Fruit fly (Drosophila melanogaster): ENCODE data around the gene CG15695.

The CG15695 gene

dm6 chr3R:20818689-20819088 lies 23.3 kb upstream of the CG15695 start, which contains the start of gene CG17270:
TSS of gene CG17270 (minus strand) at chr3R:20818929.
- TF ChIP-seq row (GFP tag; IDR thresholded peaks at IDR 0.05) (peak; percentile 50; the same call in 1 of the 3 replicates), CG15514 (GFP tag; optimal IDR thresholded peaks at IDR 0.05) (peak; percentile 32), wdn (GFP tag; IDR thresholded peaks at IDR 0.05) (no peak), hkb (optimal IDR thresholded peaks at IDR 0.05) (no peak), hkb (GFP tag; IDR thresholded peaks at IDR 0.05) (0 out of 2 replicates have a peak, but pooled peaks have one; percentile 14), Bgb (GFP tag; IDR thresholded peaks at IDR 0.05; ENCODE audit: partially characterized antibody) (0 out of 2 replicates have a peak, but pooled peaks have one; percentile 10), Ets65A (GFP tag) (peak; percentile 4), CG18262 (tag; optimal IDR thresholded peaks at IDR 0.05) (no peak), repo (GFP tag; optimal IDR thresholded peaks at IDR 0.05) (no peak), CG11247 (GFP tag; IDR thresholded peaks at IDR 0.05) (0 out of 2 replicates have a peak, but pooled peaks have one; percentile 8), Jarid2 (GFP tag; optimal IDR thresholded peaks at IDR 0.05) (peak; percentile 57), ci (GFP tag; IDR thresholded peaks at IDR 0.05) (0 out of 3 replicates have a peak, but pooled peaks have one; percentile 17), CG2199 (GFP tag; IDR thresholded peaks at IDR 0.05) (0 out of 3 replicates have a peak, but pooled peaks have one; percentile 55), Chrac-16 (GFP tag; optimal IDR thresholded peaks at IDR 0.05) (no peak), sug (tag; optimal IDR thresholded peaks at IDR 0.05) (peak; percentile 35), CG7372 (GFP tag; IDR thresholded peaks at IDR 0.05) (peak; percentile 75), Nf-YC (tag; optimal IDR thresholded peaks at IDR 0.05) (peak; percentile 18), D19B (GFP tag; optimal IDR thresholded peaks at IDR 0.05) (peak; percentile 68), gsb (GFP tag; IDR thresholded peaks at IDR 0.05) (0 out of 2 replicates have a peak, but pooled peaks have one; percentile 32)

- TF ChIP-seq CG11085 (GFP tag; IDR thresholded peaks at IDR 0.05): peak; percentile 88
- TF ChIP-seq tap (tag; optimal IDR thresholded peaks at IDR 0.05): peak; percentile 26
- TF ChIP-seq exex (tag; optimal IDR thresholded peaks at IDR 0.05): peak; percentile 58
- no peak for TF ChIP-seq CG2129 (GFP tag; IDR thresholded peaks at IDR 0.05; ENCODE audit: partially characterized antibody)
- TF ChIP-seq CG12219 (GFP tag; optimal IDR thresholded peaks at IDR 0.05): peak; percentile 69
- no peak for TF ChIP-seq z (GFP tag; IDR thresholded peaks at IDR 0.05)
- TF ChIP-seq odd (GFP tag; optimal IDR thresholded peaks at IDR 0.05): peak; percentile 67
- peak; percentile 35 for TF ChIP-seq Elba2 (GFP tag; optimal IDR thresholded peaks at IDR 0.05)
- peak; percentile 89 for TF ChIP-seq CG9215 (GFP tag; IDR thresholded peaks at IDR 0.05)
- TF ChIP-seq bigmax (GFP tag; optimal IDR thresholded peaks at IDR 0.05): peak; percentile 99
- TF ChIP-seq Lim3 (GFP tag; IDR thresholded peaks at IDR 0.05): 0 out of 2 replicates have a peak, but pooled peaks have one; percentile 59
- peak; percentile 90 for TF ChIP-seq CG8089 (GFP tag; optimal IDR thresholded peaks at IDR 0.05)
- peak; percentile 96 for TF ChIP-seq pum (GFP tag; optimal IDR thresholded peaks at IDR 0.05)
- peak; percentile 88 for TF ChIP-seq Atf6 (GFP tag; IDR thresholded peaks at IDR 0.05)
- peak; percentile 92 for TF ChIP-seq CG11695 (GFP tag; IDR thresholded peaks at IDR 0.05)
- TF ChIP-seq dmrt99B (tag; optimal IDR thresholded peaks at IDR 0.05): peak; percentile 81
- TF ChIP-seq tup (GFP tag; optimal IDR thresholded peaks at IDR 0.05): peak; percentile 94
- TF ChIP-seq CHES-1-like (GFP tag; optimal IDR thresholded peaks at IDR 0.05): peak; percentile 97
- peak; percentile 81 for TF ChIP-seq Nf-YC (tag; optimal IDR thresholded peaks at IDR 0.05)
- TF ChIP-seq Hr3 (GFP tag; optimal IDR thresholded peaks at IDR 0.05): peak; percentile 94
- no peak for TF ChIP-seq nerfin-2 (GFP tag; IDR thresholded peaks at IDR 0.05; ENCODE audit: partially characterized antibody)
- TF ChIP-seq Vsx1 (GFP tag; optimal IDR thresholded peaks at IDR 0.05): peak; percentile 30
- TF ChIP-seq CG9437 (GFP tag; optimal IDR thresholded peaks at IDR 0.05): peak; percentile 69
- TF ChIP-seq Nf-YB (GFP tag; optimal IDR thresholded peaks at IDR 0.05): peak; percentile 68
- TF ChIP-seq Mad (GFP tag; optimal IDR thresholded peaks at IDR 0.05): peak; percentile 94
- TF ChIP-seq CG3995 (GFP tag; optimal IDR thresholded peaks at IDR 0.05): peak; percentile 64
- TF ChIP-seq bbx (GFP tag; IDR thresholded peaks at IDR 0.05; ENCODE audit: partially characterized antibody): 0 out of 2 replicates have a peak, but pooled peaks have one; percentile 18
- peak; percentile 92 for TF ChIP-seq ssp (GFP tag; IDR thresholded peaks at IDR 0.05)
- peak; percentile 90 for TF ChIP-seq disco-r (GFP tag; optimal IDR thresholded peaks at IDR 0.05)
- peak; percentile 81 for TF ChIP-seq CG18011 (GFP tag; optimal IDR thresholded peaks at IDR 0.05)
- peak; percentile 69 for TF ChIP-seq CG14965 (GFP tag; optimal IDR thresholded peaks at IDR 0.05; ENCODE audit: borderline replicate concordance)
- TF ChIP-seq Xrp1 (GFP tag; IDR thresholded peaks at IDR 0.05): peak; percentile 92
Measured at dm6 chr3R:20821815-20822375, 20.0 kb upstream of the CG15695 start, which contains the start of the genes CG17271 and RpS20. TSS of gene CG17271 (minus strand) at chr3R:20821848. TSS of gene RpS20 (plus strand) at chr3R:20822181.
